Worm (Caenorhabditis elegans) whole organism, early embryonic: ENCODE measurements around the gene nhr-272.

Experiments used
- aly-1 ChIP-seq: sonication (generic microtip); optimal IDR thresholded peaks from 2 replicates; lab custom pipeline; 2016; ENCODE audit warnings: missing genetic modification characterization, missing compliant biosample characterization
- hmbx-1 ChIP-seq: sonication (generic microtip); optimal IDR thresholded peaks from 2 replicates; lab custom pipeline; 2016; ENCODE audit warnings: mild to moderate bottlenecking, missing genetic modification characterization, missing compliant biosample characterization
- sea-1 ChIP-seq: fragments of 200-800 bp; sonication (Bioruptor generic); conservative IDR thresholded peaks from 2 replicates; pipeline ENCODE4 v1.3.6; 2022; ENCODE audit warnings: missing genetic modification characterization, missing compliant biosample characterization

DNA sequence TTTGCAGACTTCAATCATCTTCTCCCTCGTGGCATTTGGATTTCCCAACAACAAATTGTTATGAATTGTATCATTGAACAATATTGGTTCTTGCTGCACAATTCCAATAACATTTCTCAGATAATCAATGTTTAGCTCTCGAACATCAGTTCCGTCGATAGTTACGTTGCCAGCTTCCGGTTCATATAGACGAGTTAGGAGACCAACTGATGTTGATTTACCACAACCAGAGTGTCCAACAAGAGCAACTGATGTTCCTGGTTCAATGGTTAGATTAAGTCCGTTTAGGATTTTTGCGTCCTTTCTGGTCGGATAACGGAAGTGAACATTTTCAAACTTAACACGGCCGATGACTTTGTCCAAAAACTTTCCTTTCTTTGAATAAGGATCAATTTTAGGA is 49.4 kb upstream of the nhr-272 start:
- no peak for TF ChIP-seq sea-1 (GFP tag; lab: Robert Waterston, UW)
- TF ChIP-seq hmbx-1 (tag; lab: Kevin White, UChicago): no peak
- no peak for TF ChIP-seq aly-1 (tag; lab: Kevin White, UChicago)
